Worm (Caenorhabditis elegans) whole organism, L1 larva: ENCODE data around the gene ZK673.6.

ENCODE experiments used
- aly-2 ChIP-seq: fragments of 150-350 bp; optimal IDR thresholded peaks from 2 replicates; lab custom pipeline; 2014; ENCODE audit warnings: missing biosample characterization, missing genetic modification characterization
- blmp-1 ChIP-seq: fragments of 150-350 bp; optimal IDR thresholded peaks from 2 replicates; lab custom pipeline; 2014; ENCODE audit warnings: missing biosample characterization, missing genetic modification characterization
- ceh-82 ChIP-seq, 3 experiments: fragments of 150-350 bp in 1 of 3; sonication (generic microtip) in 2 of 3; optimal IDR thresholded peaks; 2 replicates each; lab custom pipeline; 2014 to 2017; ENCODE audit warnings: missing biosample characterization in 3 of 3, missing genetic modification characterization in 3 of 3
- elt-2 ChIP-seq: sonication (generic microtip); optimal IDR thresholded peaks from 2 replicates; lab custom pipeline; 2016; ENCODE audit warnings: missing genetic modification characterization, mild to moderate bottlenecking, inconsistent platforms, missing compliant biosample characterization, missing genetic modification reagents
- elt-3 ChIP-seq, 6 experiments: fragments of 150-350 bp in 1 of 6; sonication (generic microtip); optimal IDR thresholded peaks; 2 replicates each; lab custom pipeline; 2017 to 2018; ENCODE audit warnings: missing biosample characterization in 6 of 6, missing genetic modification characterization in 6 of 6, inconsistent platforms in 1 of 6
- mdl-1 ChIP-seq, 2 experiments: fragments of 150-350 bp; optimal IDR thresholded peaks; 2 replicates each; lab custom pipeline; 2014 to 2017; ENCODE audit warnings: missing biosample characterization in 2 of 2, missing genetic modification characterization in 2 of 2, inconsistent platforms in 1 of 2
- nhr-12 ChIP-seq: sonication (generic microtip); optimal IDR thresholded peaks from 2 replicates; lab custom pipeline; 2017; ENCODE audit warnings: missing biosample characterization, missing genetic modification characterization
- nhr-77 ChIP-seq: fragments of 150-350 bp; optimal IDR thresholded peaks from 2 replicates; lab custom pipeline; 2014; ENCODE audit warnings: missing biosample characterization, missing genetic modification characterization
- snpc-4 ChIP-seq: fragments of 150-350 bp; optimal IDR thresholded peaks from 2 replicates; lab custom pipeline; 2014; ENCODE audit warnings: missing biosample characterization, missing genetic modification characterization
- sup-37 ChIP-seq: fragments of 200-800 bp; sonication (Bioruptor generic); optimal IDR thresholded peaks from 2 replicates; lab custom pipeline; 2018; ENCODE audit warnings: mild to moderate bottlenecking, missing genetic modification characterization, missing compliant biosample characterization
- unc-62 ChIP-seq: fragments of 150-350 bp; optimal IDR thresholded peaks from 2 replicates; lab custom pipeline; 2014; ENCODE audit warnings: missing biosample characterization, missing genetic modification reagents, missing genetic modification characterization

DNA sequence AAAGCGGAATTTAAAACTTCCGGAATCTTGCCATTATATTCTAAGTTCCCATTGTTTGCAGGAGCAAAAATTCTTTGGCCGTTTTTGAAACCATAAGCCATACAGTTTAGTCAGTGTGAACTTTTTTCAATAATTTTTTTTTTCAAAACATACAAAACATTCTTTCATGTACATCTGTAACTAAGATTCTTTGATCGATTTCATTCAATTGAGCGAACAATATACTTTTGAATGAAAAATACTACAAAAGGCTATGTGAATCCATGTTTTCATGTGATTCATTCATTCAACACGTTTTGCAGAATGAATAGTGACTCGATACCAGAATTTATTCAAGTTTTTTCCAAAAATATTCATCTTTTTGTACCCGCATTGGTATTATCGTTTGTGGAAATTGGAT, 22.6 kb upstream of the ZK673.6 start, which contains the start of gene ZK666.15:
- TF ChIP-seq unc-62 (GFP tag; lab: Kevin White, UChicago), result no peak
- TF ChIP-seq elt-2 (tag; lab: Kevin White, UChicago), result no peak
- TF ChIP-seq aly-2 (tag; lab: Kevin White, UChicago), result no peak
- no peak for TF ChIP-seq mdl-1 (tag; optimal IDR thresholded peaks at IDR 0.05; lab: Kevin White, UChicago)
- TF ChIP-seq blmp-1 (tag; lab: Kevin White, UChicago), result no peak
- no peak for TF ChIP-seq nhr-77
- TF ChIP-seq ceh-82 (tag; optimal IDR thresholded peaks at IDR 0.05; lab: Kevin White, UChicago), result no peak
- no peak for TF ChIP-seq nhr-12 (tag; lab: Kevin White, UChicago)
- no peak for TF ChIP-seq elt-3 (tag; optimal IDR thresholded peaks at IDR 0.05; lab: Kevin White, UChicago)
- no peak for TF ChIP-seq sup-37 (GFP tag; lab: Kevin White, UChicago)
- no peak for TF ChIP-seq snpc-4 (tag; lab: Kevin White, UChicago)
